Fruit fly (Drosophila melanogaster) whole organism, pupa: ENCODE data around the gene Mis12.

ENCODE experiments used
- CG10348 ChIP-seq: fragments of 200-800 bp; sonication (Bioruptor generic); IDR thresholded peaks from 2 replicates; pipeline ENCODE4 v1.3.6; 2022; ENCODE audit warnings: missing biosample characterization, missing genetic modification characterization
- CG12605 ChIP-seq: fragments of 200-800 bp; sonication (Bioruptor generic); IDR thresholded peaks from 2 replicates; pipeline ENCODE4 v1.3.6; 2022; ENCODE audit warnings: missing biosample characterization, missing genetic modification characterization
- CG13204 ChIP-seq: fragments of 200-800 bp; sonication (Bioruptor generic); optimal IDR thresholded peaks from 2 replicates; lab custom pipeline; 2018; ENCODE audit warnings: missing biosample characterization, mild to moderate bottlenecking, missing genetic modification characterization, moderate library complexity
- CG14655 ChIP-seq: fragments of 200-800 bp; sonication (Bioruptor generic); optimal IDR thresholded peaks from 3 replicates; lab custom pipeline; 2017; ENCODE audit warnings: mild to moderate bottlenecking, missing biosample characterization, missing genetic modification reagents, missing genetic modification characterization
- CG15710 ChIP-seq: fragments of 200-800 bp; sonication (Bioruptor generic); optimal IDR thresholded peaks from 2 replicates; lab custom pipeline; 2018; ENCODE audit warnings: missing biosample characterization, mild to moderate bottlenecking, missing genetic modification characterization, moderate library complexity
- CG17806 ChIP-seq: fragments of 200-800 bp; sonication (Bioruptor generic); optimal IDR thresholded peaks from 2 replicates; lab custom pipeline; 2018; ENCODE audit warnings: missing biosample characterization, mild to moderate bottlenecking, missing genetic modification characterization, moderate library complexity
- CG32121 ChIP-seq: fragments of 200-800 bp; sonication (Bioruptor generic); IDR thresholded peaks from 2 replicates; pipeline ENCODE4 v1.3.6; 2022; ENCODE audit warnings: missing biosample characterization, missing genetic modification characterization
- CG34367 ChIP-seq: fragments of 200-800 bp; sonication (Bioruptor generic); optimal IDR thresholded peaks from 2 replicates; lab custom pipeline; 2018; ENCODE audit warnings: missing biosample characterization, mild to moderate bottlenecking, missing genetic modification characterization
- CG4496 ChIP-seq: fragments of 200-800 bp; sonication (Bioruptor generic); IDR thresholded peaks from 3 replicates; pipeline ENCODE4 v1.3.6; 2022; ENCODE audit warnings: missing biosample characterization, missing genetic modification characterization
- CG8159 ChIP-seq: fragments of 200-800 bp; sonication (Bioruptor generic); optimal IDR thresholded peaks from 3 replicates; lab custom pipeline; 2018; ENCODE audit warnings: missing biosample characterization, mild to moderate bottlenecking, missing genetic modification characterization, moderate library complexity
- CG8301 ChIP-seq: fragments of 200-800 bp; sonication (Bioruptor generic); optimal IDR thresholded peaks from 2 replicates; lab custom pipeline; 2018; ENCODE audit warnings: missing biosample characterization, mild to moderate bottlenecking, missing genetic modification characterization
- CG9948 ChIP-seq: fragments of 200-800 bp; sonication (Bioruptor generic); optimal IDR thresholded peaks from 2 replicates; lab custom pipeline; 2018; ENCODE audit warnings: missing biosample characterization, mild to moderate bottlenecking, missing genetic modification characterization, moderate library complexity
- D1 ChIP-seq: fragments of 200-800 bp; sonication (Bioruptor generic); optimal IDR thresholded peaks from 2 replicates; lab custom pipeline; 2018; ENCODE audit warnings: missing biosample characterization, mild to moderate bottlenecking, missing genetic modification characterization, moderate library complexity
- EcR ChIP-seq: fragments of 200-800 bp; sonication (Bioruptor generic); optimal IDR thresholded peaks from 3 replicates; lab custom pipeline; 2019; ENCODE audit warnings: missing biosample characterization, missing genetic modification characterization, mild to moderate bottlenecking, moderate library complexity, missing genetic modification reagents
- Ets98B ChIP-seq: fragments of 200-800 bp; sonication (Bioruptor generic); IDR thresholded peaks from 2 replicates; pipeline ENCODE4 v1.3.6; 2022; ENCODE audit warnings: missing biosample characterization, missing genetic modification characterization
- Pif1A ChIP-seq: fragments of 200-800 bp; sonication (Bioruptor generic); optimal IDR thresholded peaks from 3 replicates; lab custom pipeline; 2016; ENCODE audit warnings: missing biosample characterization, missing genetic modification characterization
- Pif1B ChIP-seq: fragments of 200-800 bp; sonication (Bioruptor generic); optimal IDR thresholded peaks from 3 replicates; lab custom pipeline; 2016; ENCODE audit warnings: missing biosample characterization, missing genetic modification characterization
- Snoo ChIP-seq: fragments of 200-800 bp; sonication (Bioruptor generic); optimal IDR thresholded peaks from 3 replicates; lab custom pipeline; 2017; ENCODE audit warnings: missing biosample characterization, mild to moderate bottlenecking, missing genetic modification characterization, inconsistent platforms
- fd96Ca ChIP-seq: fragments of 200-800 bp; sonication (Bioruptor generic); IDR thresholded peaks from 3 replicates; pipeline ENCODE4 v1.3.6; 2022; ENCODE audit warnings: missing biosample characterization, missing genetic modification characterization
- gl ChIP-seq: fragments of 200-800 bp; sonication (Bioruptor generic); optimal IDR thresholded peaks from 2 replicates; lab custom pipeline; 2018; ENCODE audit warnings: missing biosample characterization, mild to moderate bottlenecking, missing genetic modification characterization
- rn ChIP-seq: fragments of 200-800 bp; sonication (Bioruptor generic); IDR thresholded peaks from 2 replicates; pipeline ENCODE4 v1.3.6; 2022; ENCODE audit warnings: missing biosample characterization, missing genetic modification characterization

Gene Mis12

dm6 chr3L:6978757-6979386 is 10.0 kb upstream of the Mis12 start:
- TF ChIP-seq Ets98B (GFP tag; lab: Robert Waterston, UW) (no peak), CG32121 (GFP tag; lab: Robert Waterston, UW) (no peak), CG8159 (no peak), CG14655 (GFP tag; lab: Kevin White, UChicago) (no peak), EcR (GFP tag; lab: Kevin White, UChicago) (no peak), D1 (tag; lab: Kevin White, UChicago) (no peak), CG17806 (tag; lab: Kevin White, UChicago) (no peak), CG10348 (GFP tag; lab: Robert Waterston, UW) (no peak), Snoo (tag; lab: Kevin White, UChicago) (no peak), CG8301 (tag; lab: Kevin White, UChicago) (no peak), CG12605 (no peak), CG13204 (GFP tag; lab: Kevin White, UChicago) (no peak), rn (GFP tag; lab: Robert Waterston, UW) (no peak), gl (tag; lab: Kevin White, UChicago) (no peak), Pif1A (GFP tag; lab: Kevin White, UChicago) (no peak), fd96Ca (no peak), CG15710 (tag; lab: Kevin White, UChicago) (no peak), CG9948 (tag; lab: Kevin White, UChicago) (no peak), CG4496 (GFP tag; lab: Robert Waterston, UW) (no peak)

dm6 chr3L:6978030-6978683 is 9.3 kb upstream of the Mis12 start:
- TF ChIP-seq fd96Ca (0 out of 3 replicates have a peak, but pooled peaks have one; percentile 16), CG17806 (tag; lab: Kevin White, UChicago) (no peak), Pif1B (no peak), Pif1A (GFP tag; lab: Kevin White, UChicago) (peak; percentile 36), CG8301 (tag; lab: Kevin White, UChicago) (peak; percentile 54), CG10348 (GFP tag; lab: Robert Waterston, UW) (no peak), CG8159 (peak; percentile 40), CG14655 (GFP tag; lab: Kevin White, UChicago) (peak; percentile 50), CG13204 (GFP tag; lab: Kevin White, UChicago) (no peak), EcR (GFP tag; lab: Kevin White, UChicago) (no peak), CG15710 (tag; lab: Kevin White, UChicago) (peak; percentile 8), CG32121 (GFP tag; lab: Robert Waterston, UW) (peak; percentile 75), D1 (tag; lab: Kevin White, UChicago) (no peak), CG9948 (tag; lab: Kevin White, UChicago) (no peak), rn (GFP tag; lab: Robert Waterston, UW) (peak; percentile 48; the same call in 1 of the 2 replicates), CG12605 (0 out of 2 replicates have a peak, but pooled peaks have one; percentile 12), gl (tag; lab: Kevin White, UChicago) (no peak), CG4496 (GFP tag; lab: Robert Waterston, UW) (peak; percentile 49; the same call in 2 of the 3 replicates), CG34367 (no peak), Ets98B (GFP tag; lab: Robert Waterston, UW) (no peak), Snoo (tag; lab: Kevin White, UChicago) (no peak)

dm6 chr3L:6977391-6977790 is 8.5 kb upstream of the Mis12 start:
- TF ChIP-seq CG34367 (peak; percentile 38), CG32121 (GFP tag; lab: Robert Waterston, UW) (peak; percentile 83), CG13204 (GFP tag; lab: Kevin White, UChicago) (no peak), rn (GFP tag; lab: Robert Waterston, UW) (peak; percentile 72), CG9948 (tag; lab: Kevin White, UChicago) (peak; percentile 65), CG8301 (tag; lab: Kevin White, UChicago) (peak; percentile 59), fd96Ca (peak; percentile 78), Pif1A (GFP tag; lab: Kevin White, UChicago) (peak; percentile 41), CG4496 (GFP tag; lab: Robert Waterston, UW) (peak; percentile 71), CG8159 (peak; percentile 75), gl (tag; lab: Kevin White, UChicago) (peak; percentile 8), D1 (tag; lab: Kevin White, UChicago) (no peak), CG12605 (peak; percentile 76; the same call in 1 of the 2 replicates), CG15710 (tag; lab: Kevin White, UChicago) (peak; percentile 64), CG14655 (GFP tag; lab: Kevin White, UChicago) (peak; percentile 76), Ets98B (GFP tag; lab: Robert Waterston, UW) (peak; percentile 69), CG10348 (GFP tag; lab: Robert Waterston, UW) (no peak), Snoo (tag; lab: Kevin White, UChicago) (peak; percentile 75), Pif1B (peak; percentile 36), EcR (GFP tag; lab: Kevin White, UChicago) (peak; percentile 25), CG17806 (tag; lab: Kevin White, UChicago) (peak; percentile 67)

dm6 chr3L:6976601-6977140 is 7.8 kb upstream of the Mis12 start:
- TF ChIP-seq CG17806 (tag; lab: Kevin White, UChicago) (no peak), Ets98B (GFP tag; lab: Robert Waterston, UW) (no peak), fd96Ca (no peak), Pif1B (no peak), rn (GFP tag; lab: Robert Waterston, UW) (no peak), D1 (tag; lab: Kevin White, UChicago) (no peak)
